Fruit fly (Drosophila melanogaster) whole organism, embryonic: ENCODE results near the gene VhaM9.7-d.

Source experiments
- B-H2 ChIP-seq: fragments of 200-800 bp; sonication (Bioruptor generic); optimal IDR thresholded peaks from 2 replicates; lab custom pipeline; 2018; ENCODE audit warnings: missing biosample characterization, mild to moderate bottlenecking, missing genetic modification characterization
- Blimp-1 ChIP-seq: fragments of 200-800 bp; sonication (Bioruptor generic); optimal IDR thresholded peaks from 3 replicates; lab custom pipeline; 2018; ENCODE audit warnings: missing biosample characterization, missing genetic modification characterization, mild to moderate bottlenecking, moderate library complexity, missing genetic modification reagents
- CG1024 ChIP-seq: fragments of 200-800 bp; sonication (Bioruptor generic); IDR thresholded peaks from 2 replicates; pipeline ENCODE4 v1.3.6; 2022; ENCODE audit warnings: missing biosample characterization, missing genetic modification characterization
- CG10321 ChIP-seq: fragments of 200-800 bp; sonication (Bioruptor generic); IDR thresholded peaks from 2 replicates; pipeline ENCODE4 v1.3.6; 2022; ENCODE audit warnings: missing biosample characterization, missing genetic modification characterization
- CG12391 ChIP-seq: fragments of 200-800 bp; sonication (Bioruptor generic); optimal IDR thresholded peaks from 3 replicates; lab custom pipeline; 2018; ENCODE audit warnings: missing biosample characterization, mild to moderate bottlenecking, missing genetic modification characterization, moderate library complexity
- CG12942 ChIP-seq: fragments of 200-800 bp; sonication (Bioruptor generic); optimal IDR thresholded peaks from 3 replicates; lab custom pipeline; 2016; ENCODE audit warnings: missing biosample characterization, missing genetic modification characterization
- CG13287 ChIP-seq: fragments of 200-800 bp; sonication (Bioruptor generic); IDR thresholded peaks from 2 replicates; pipeline ENCODE4 v1.3.6; 2022; ENCODE audit warnings: missing biosample characterization, missing genetic modification characterization; ENCODE audit not compliant: partially characterized antibody
- CG13624 ChIP-seq: fragments of 200-800 bp; sonication (Bioruptor generic); optimal IDR thresholded peaks from 2 replicates; lab custom pipeline; 2016; ENCODE audit warnings: missing biosample characterization, missing genetic modification characterization
- CG13894 ChIP-seq: fragments of 200-800 bp; sonication (Bioruptor generic); optimal IDR thresholded peaks from 3 replicates; lab custom pipeline; 2018; ENCODE audit warnings: missing biosample characterization, mild to moderate bottlenecking, missing genetic modification characterization, moderate library complexity
- CG15073 ChIP-seq: fragments of 200-800 bp; sonication (Bioruptor generic); optimal IDR thresholded peaks from 2 replicates; lab custom pipeline; 2016; ENCODE audit warnings: missing biosample characterization, missing genetic modification characterization
- CG16863 ChIP-seq: fragments of 200-800 bp; sonication (Bioruptor generic); optimal IDR thresholded peaks from 3 replicates; lab custom pipeline; 2016; ENCODE audit warnings: missing biosample characterization, missing genetic modification characterization
- CG18476 ChIP-seq: fragments of 200-800 bp; sonication (Bioruptor generic); optimal IDR thresholded peaks from 2 replicates; lab custom pipeline; 2016; ENCODE audit warnings: missing biosample characterization, mild to moderate bottlenecking, missing genetic modification characterization
- CG31365 ChIP-seq: fragments of 200-800 bp; sonication (Bioruptor generic); optimal IDR thresholded peaks from 2 replicates; lab custom pipeline; 2018; ENCODE audit warnings: missing biosample characterization, mild to moderate bottlenecking, missing genetic modification characterization
- CG3726 ChIP-seq: fragments of 200-800 bp; sonication (Bioruptor generic); IDR thresholded peaks from 3 replicates; pipeline ENCODE4, ENCODE4 v1.3.6; 2022; ENCODE audit warnings: missing biosample characterization, missing genetic modification characterization
- CG5953 ChIP-seq: fragments of 200-800 bp; sonication (Bioruptor generic); IDR thresholded peaks from 2 replicates; pipeline ENCODE4 v1.3.6; 2022; ENCODE audit warnings: missing biosample characterization, missing genetic modification characterization
- CG6254 ChIP-seq: fragments of 200-800 bp; sonication (Bioruptor generic); optimal IDR thresholded peaks from 3 replicates; lab custom pipeline; 2017; ENCODE audit warnings: mild to moderate bottlenecking, missing biosample characterization, missing genetic modification reagents, missing genetic modification characterization
- CG7271 ChIP-seq: fragments of 200-800 bp; sonication (Bioruptor generic); optimal IDR thresholded peaks from 2 replicates; lab custom pipeline; 2018; ENCODE audit warnings: missing biosample characterization, mild to moderate bottlenecking, missing genetic modification characterization, moderate library complexity
- CG8388 ChIP-seq: fragments of 200-800 bp; sonication (Bioruptor generic); optimal IDR thresholded peaks from 2 replicates; lab custom pipeline; 2019; ENCODE audit warnings: missing biosample characterization, mild to moderate bottlenecking, missing genetic modification characterization, moderate library complexity
- CG9609 ChIP-seq: fragments of 200-800 bp; sonication (Bioruptor generic); optimal IDR thresholded peaks from 3 replicates; lab custom pipeline; 2016; ENCODE audit warnings: missing biosample characterization, missing genetic modification characterization
- CG9932 ChIP-seq: fragments of 200-800 bp; sonication (Bioruptor generic); IDR thresholded peaks from 2 replicates; pipeline ENCODE4 v1.3.6; 2022; ENCODE audit warnings: missing biosample characterization, missing genetic modification characterization
- D ChIP-seq, 2 experiments: fragments of 200-800 bp in 1 of 2; fragments of >200 bp in 1 of 2; sonication (Bioruptor generic) in 1 of 2; optimal IDR thresholded peaks; 2 replicates in 1 of 2; 3 replicates in 1 of 2; lab custom pipeline; 2017; ENCODE audit warnings: mild to moderate bottlenecking in 1 of 2, missing biosample characterization in 1 of 2, missing genetic modification characterization in 1 of 2, missing genetic modification reagents in 1 of 2
- Deaf1 ChIP-seq: fragments of 200-800 bp; optimal IDR thresholded peaks from 3 replicates; lab custom pipeline; 2019; ENCODE audit warnings: missing biosample characterization, mild to moderate bottlenecking, missing genetic modification characterization, moderate library complexity
- GATAe ChIP-seq: fragments of 200-800 bp; sonication (Bioruptor generic); conservative IDR thresholded peaks from 2 replicates; pipeline ENCODE4 v1.3.6; 2022; ENCODE audit warnings: missing biosample characterization, missing genetic modification characterization
- HmgD ChIP-seq: fragments of 200-800 bp; sonication (Bioruptor generic); optimal IDR thresholded peaks from 3 replicates; lab custom pipeline; 2016; ENCODE audit warnings: missing biosample characterization, missing genetic modification characterization
- Hr51 ChIP-seq, 2 experiments: fragments of 200-800 bp; sonication (Bioruptor generic); optimal IDR thresholded peaks; 2 replicates in 1 of 2; 3 replicates in 1 of 2; lab custom pipeline; 2016 to 2018; ENCODE audit warnings: missing biosample characterization in 2 of 2, missing genetic modification characterization in 2 of 2, mild to moderate bottlenecking in 1 of 2, moderate library complexity in 1 of 2
- MESR4 ChIP-seq: fragments of 200-800 bp; sonication (Bioruptor generic); optimal IDR thresholded peaks from 2 replicates; lab custom pipeline; 2018; ENCODE audit warnings: missing biosample characterization, mild to moderate bottlenecking, missing genetic modification characterization, moderate library complexity
- Nf-YC ChIP-seq: fragments of 200-800 bp; optimal IDR thresholded peaks from 3 replicates; lab custom pipeline; 2019; ENCODE audit warnings: missing biosample characterization, mild to moderate bottlenecking, missing genetic modification characterization, moderate library complexity
- Optix ChIP-seq: fragments of 200-800 bp; sonication (Bioruptor generic); IDR thresholded peaks from 3 replicates; pipeline ENCODE4 v1.3.6; 2022; ENCODE audit warnings: missing biosample characterization, missing genetic modification characterization
- Pdp1 ChIP-seq, 2 experiments: fragments of 200-800 bp; sonication (Bioruptor generic); optimal IDR thresholded peaks; 3 replicates each; lab custom pipeline; 2016; ENCODE audit warnings: missing biosample characterization in 2 of 2, missing genetic modification characterization in 2 of 2, mild to moderate bottlenecking in 1 of 2, moderate library complexity in 1 of 2
- Ssrp ChIP-seq: fragments of 200-800 bp; sonication (Bioruptor generic); optimal IDR thresholded peaks from 2 replicates; lab custom pipeline; 2018; ENCODE audit warnings: missing biosample characterization, mild to moderate bottlenecking, missing genetic modification characterization, moderate library complexity
- amos ChIP-seq: fragments of 200-800 bp; sonication (Bioruptor generic); IDR thresholded peaks from 2 replicates; pipeline ENCODE4 v1.3.6; 2022; ENCODE audit warnings: missing biosample characterization, missing genetic modification characterization; ENCODE audit not compliant: partially characterized antibody
- ase ChIP-seq: fragments of 200-800 bp; sonication (Bioruptor generic); IDR thresholded peaks from 3 replicates; pipeline ENCODE4 v1.3.6; 2022; ENCODE audit warnings: missing biosample characterization, missing genetic modification characterization
- dmrt99B ChIP-seq: fragments of 200-800 bp; sonication (Bioruptor generic); optimal IDR thresholded peaks from 2 replicates; lab custom pipeline; 2018; ENCODE audit warnings: missing biosample characterization, mild to moderate bottlenecking, missing genetic modification characterization, moderate library complexity
- dpn ChIP-seq, 2 experiments: fragments of 200-800 bp; sonication (Bioruptor generic); optimal IDR thresholded peaks; 3 replicates each; lab custom pipeline; 2016; ENCODE audit warnings: missing biosample characterization in 2 of 2, missing genetic modification characterization in 2 of 2
- ems ChIP-seq: fragments of 200-800 bp; sonication (Bioruptor generic); optimal IDR thresholded peaks from 3 replicates; lab custom pipeline; 2016; ENCODE audit warnings: missing biosample characterization, missing genetic modification characterization
- fu2 ChIP-seq: fragments of 200-800 bp; sonication (Bioruptor generic); optimal IDR thresholded peaks from 2 replicates; lab custom pipeline; 2016; ENCODE audit warnings: missing biosample characterization, missing genetic modification characterization
- gfzf ChIP-seq: fragments of 200-800 bp; sonication (Bioruptor generic); optimal IDR thresholded peaks from 2 replicates; lab custom pipeline; 2016; ENCODE audit warnings: missing biosample characterization, mild to moderate bottlenecking, missing genetic modification characterization, moderate library complexity
- lmd ChIP-seq: fragments of 200-800 bp; sonication (Bioruptor generic); IDR thresholded peaks from 2 replicates; pipeline ENCODE4 v1.3.6; 2022; ENCODE audit warnings: missing biosample characterization, missing genetic modification characterization
- nmo ChIP-seq: fragments of 200-800 bp; sonication (Bioruptor generic); optimal IDR thresholded peaks from 2 replicates; lab custom pipeline; 2018; ENCODE audit warnings: missing biosample characterization, mild to moderate bottlenecking, missing genetic modification characterization, moderate library complexity
- prd ChIP-seq, 3 experiments: fragments of >200 bp in 2 of 3; fragments of 200-800 bp in 1 of 3; sonication (Bioruptor generic) in 1 of 3; optimal IDR thresholded peaks in 2 of 3; IDR thresholded peaks in 1 of 3; 2 replicates in 2 of 3; 3 replicates in 1 of 3; pipeline versions ENCODE4 v1.3.6 to Lab custom; 2017 to 2022; ENCODE audit warnings: missing biosample characterization in 1 of 3, missing genetic modification characterization in 1 of 3
- pum ChIP-seq: fragments of 200-800 bp; sonication (Bioruptor generic); optimal IDR thresholded peaks from 2 replicates; lab custom pipeline; 2016; ENCODE audit warnings: missing biosample characterization, missing genetic modification characterization
- rib ChIP-seq: fragments of 200-800 bp; sonication (Bioruptor generic); IDR thresholded peaks from 2 replicates; pipeline ENCODE4 v1.3.6; 2022; ENCODE audit warnings: missing biosample characterization, missing genetic modification characterization
- salm ChIP-seq: fragments of 200-800 bp; sonication (Bioruptor generic); optimal IDR thresholded peaks from 2 replicates; lab custom pipeline; 2018; ENCODE audit warnings: missing biosample characterization, mild to moderate bottlenecking, missing genetic modification characterization
- sisA ChIP-seq: fragments of 200-800 bp; sonication (Bioruptor generic); IDR thresholded peaks from 2 replicates; pipeline ENCODE4 v1.3.6; 2022; ENCODE audit warnings: missing biosample characterization, missing genetic modification characterization
- sob ChIP-seq: fragments of 200-800 bp; sonication (Bioruptor generic); IDR thresholded peaks from 2 replicates; pipeline ENCODE4 v1.3.6; 2022; ENCODE audit warnings: missing biosample characterization, missing genetic modification characterization
- unc-4 ChIP-seq: fragments of 200-800 bp; sonication (Bioruptor generic); IDR thresholded peaks from 2 replicates; pipeline ENCODE4 v1.3.6; 2022; ENCODE audit warnings: missing biosample characterization, missing genetic modification characterization; ENCODE audit not compliant: partially characterized antibody
- wor ChIP-seq: fragments of 200-800 bp; sonication (Bioruptor generic); IDR thresholded peaks from 2 replicates; pipeline ENCODE4 v1.3.6; 2022; ENCODE audit warnings: missing biosample characterization, missing genetic modification characterization

Gene VhaM9.7-d

dm6 chr3R:16957759-16958536, 17.1 kb upstream of the VhaM9.7-d start (continued):
- 0 out of 3 replicates have a peak, but pooled peaks have one; percentile 38 for TF ChIP-seq CG3726 (GFP tag; lab: Robert Waterston, UW)
- no peak for TF ChIP-seq unc-4
- TF ChIP-seq fu2 (GFP tag; lab: Kevin White, UChicago), result no peak
- TF ChIP-seq sob, result peak; percentile 17; the same call in 1 of the 2 replicates
- peak; percentile 87 for TF ChIP-seq CG12391
- TF ChIP-seq Hr51 (GFP tag; optimal IDR thresholded peaks at IDR 0.05; lab: Kevin White, UChicago), result peak in 1 of 2 experiments; percentile 89
- peak; percentile 8; the same call in 1 of the 2 replicates for TF ChIP-seq CG5953 (GFP tag; lab: Robert Waterston, UW)
- TF ChIP-seq Ssrp (tag; lab: Kevin White, UChicago), result peak; percentile 88
- TF ChIP-seq CG31365 (tag; lab: Kevin White, UChicago), result no peak
- no peak for TF ChIP-seq CG9609 (GFP tag; lab: Kevin White, UChicago)
- peak; percentile 2; the same call in 1 of the 2 replicates for TF ChIP-seq CG1024 (GFP tag; lab: Robert Waterston, UW)
- no peak for TF ChIP-seq GATAe (GFP tag; lab: Robert Waterston, UW)
- peak; percentile 60 for TF ChIP-seq CG12942 (GFP tag; lab: Kevin White, UChicago)

dm6 chr3R:16960219-16960618, 14.8 kb upstream of the VhaM9.7-d start:
- TF ChIP-seq Blimp-1 (no peak), salm (no peak), ems (GFP tag; lab: Kevin White, UChicago) (no peak), wor (GFP tag; lab: Robert Waterston, UW) (no peak), D (optimal IDR thresholded peaks at IDR 0.05; lab: Kevin White, UChicago) (peak; percentile 76), D (GFP tag; optimal IDR thresholded peaks at IDR 0.05; lab: Kevin White, UChicago) (no peak), CG10321 (GFP tag; lab: Robert Waterston, UW) (peak; percentile 66), CG18476 (no peak), HmgD (GFP tag; lab: Kevin White, UChicago) (no peak), CG15073 (GFP tag; lab: Kevin White, UChicago) (no peak), rib (GFP tag; lab: Robert Waterston, UW) (0 out of 2 replicates have a peak, but pooled peaks have one; percentile 23), nmo (GFP tag; lab: Kevin White, UChicago) (no peak), sisA (GFP tag; lab: Robert Waterston, UW) (no peak), pum (GFP tag; lab: Kevin White, UChicago) (no peak), dpn (GFP tag; optimal IDR thresholded peaks at IDR 0.05; lab: Kevin White, UChicago) (no peak), CG6254 (no peak), Deaf1 (tag; lab: Kevin White, UChicago) (peak; percentile 43), prd (optimal IDR thresholded peaks at IDR 0.05; lab: Kevin White, UChicago) (no peak), prd (GFP tag; IDR thresholded peaks at IDR 0.05; lab: Robert Waterston, UW) (no peak), Nf-YC (tag; lab: Kevin White, UChicago) (peak; percentile 92), gfzf (GFP tag; lab: Kevin White, UChicago) (no peak), CG13624 (GFP tag; lab: Kevin White, UChicago) (no peak), lmd (no peak), CG7271 (tag; lab: Kevin White, UChicago) (no peak), B-H2 (no peak), amos (no peak), CG16863 (no peak), MESR4 (GFP tag; lab: Kevin White, UChicago) (no peak), Optix (GFP tag; lab: Robert Waterston, UW) (no peak), Pdp1 (GFP tag; optimal IDR thresholded peaks at IDR 0.05; lab: Kevin White, UChicago) (no peak), CG13894 (tag; lab: Kevin White, UChicago) (no peak), CG9932 (GFP tag; lab: Robert Waterston, UW) (no peak), CG12942 (GFP tag; lab: Kevin White, UChicago) (no peak), CG8388 (GFP tag; lab: Kevin White, UChicago) (no peak), ase (GFP tag; lab: Robert Waterston, UW) (no peak), dmrt99B (tag; lab: Kevin White, UChicago) (no peak), CG13287 (GFP tag; lab: Robert Waterston, UW) (no peak)
